Worm (Caenorhabditis elegans): Measurements from ENCODE around the gene cutl-3.

- no peak for TF ChIP-seq ZK546.5 (tag; optimal IDR thresholded peaks at IDR 0.05)
- TF ChIP-seq fos-1 (tag; optimal IDR thresholded peaks at IDR 0.05), result no peak
- peak in 1 of 2 experiments; percentile 98 for TF ChIP-seq unc-62 (GFP tag; optimal IDR thresholded peaks at IDR 0.05 in 1 of 2)
- no peak for TF ChIP-seq unc-62 (tag; optimal IDR thresholded peaks at IDR 0.05)
- TF ChIP-seq zag-1 (tag; optimal IDR thresholded peaks at IDR 0.05), result no peak
- no peak for TF ChIP-seq R02D3.7 (tag; optimal IDR thresholded peaks at IDR 0.05)
- peak; percentile 94 for TF ChIP-seq nhr-77 (tag; optimal IDR thresholded peaks at IDR 0.05)
- peak; percentile 83 for TF ChIP-seq tra-1 (GFP tag; IDR thresholded peaks at IDR 0.05)
- peak; percentile 95 for TF ChIP-seq nhr-11 (tag; optimal IDR thresholded peaks at IDR 0.05)
- TF ChIP-seq ceh-20 (GFP tag; IDR thresholded peaks at IDR 0.05), result peak; percentile 84
- TF ChIP-seq ceh-32 (tag; optimal IDR thresholded peaks at IDR 0.05; ENCODE audit: poor library complexity), result no peak
- TF ChIP-seq pha-4 (GFP tag; IDR thresholded peaks at IDR 0.05), result peak; percentile 40
- TF ChIP-seq pha-4 (tag; optimal IDR thresholded peaks at IDR 0.05), result peak; percentile 3
- TF ChIP-seq zip-2 (tag; optimal IDR thresholded peaks at IDR 0.05), result no peak
- TF ChIP-seq snpc-1.2 (GFP tag; IDR thresholded peaks at IDR 0.05), result no peak
- TF ChIP-seq pqm-1 (tag; optimal IDR thresholded peaks at IDR 0.05), result peak; percentile 54
Observed at ce11 chrX:15040552-15041080, 41.6 kb upstream of the cutl-3 start, which contains the start of gene C18B12.4.

Data from whole organism, L4 larva.